Fruit fly (Drosophila melanogaster): ENCODE data around the gene Dcr-1.

DNA sequence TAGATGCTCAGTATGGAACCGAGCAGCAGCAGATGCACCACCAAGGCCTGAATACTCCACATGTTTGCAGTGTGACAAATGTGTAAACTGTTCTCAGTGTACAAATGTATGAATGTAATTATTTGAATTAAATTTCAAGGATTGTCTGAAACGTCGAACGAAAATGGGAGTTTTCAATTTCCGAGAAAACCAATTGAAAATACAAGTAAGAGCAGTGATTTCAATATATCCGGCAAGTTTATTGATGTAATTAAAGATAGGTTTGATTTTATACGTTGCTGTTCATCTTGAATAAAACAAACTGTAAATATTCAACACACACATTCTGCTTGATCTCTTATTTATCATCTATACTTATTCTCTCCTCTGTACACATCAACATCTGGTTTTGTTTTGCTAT, 30.2 kb downstream of the Dcr-1 start, which contains the start of gene CG4907:
- TF ChIP-seq CG7101 (tag; optimal IDR thresholded peaks at IDR 0.05) (no peak), pad (GFP tag; optimal IDR thresholded peaks at IDR 0.05) (no peak), kay (GFP tag; ENCODE audit: borderline replicate concordance) (no peak), CG5204 (GFP tag; optimal IDR thresholded peaks at IDR 0.05) (no peak)

Measured in whole organism, adult.